Worm (Caenorhabditis elegans): ENCODE results near the gene ech-8.
A peak's percentile ranks its signal among the peaks of the same experiment; 100 is the strongest.

Gene ech-8

ce11 chrIV:10245666-10246210 lies 6.8 kb upstream of the ech-8 start, which contains the start of gene F01G10.10:
F01G10.10 (plus strand) TSS chrIV:10246160.
- TF ChIP-seq pag-3 (tag; optimal IDR thresholded peaks at IDR 0.05; ENCODE audit: borderline replicate concordance) (no peak), hlh-15 (tag; optimal IDR thresholded peaks at IDR 0.05) (no peak), zip-5 (tag; optimal IDR thresholded peaks at IDR 0.05) (no peak), ceh-19 (GFP tag; optimal IDR thresholded peaks at IDR 0.05) (no peak), ceh-31 (tag; optimal IDR thresholded peaks at IDR 0.05) (no peak), pha-4 (tag; optimal IDR thresholded peaks at IDR 0.05) (no peak), mec-3 (tag; optimal IDR thresholded peaks at IDR 0.05; ENCODE audit: borderline replicate concordance) (no peak), pat-9 (tag; optimal IDR thresholded peaks at IDR 0.05) (no peak), pha-2 (tag; optimal IDR thresholded peaks at IDR 0.05) (no peak), Y22D7AL.16 (tag; optimal IDR thresholded peaks at IDR 0.05) (no peak), fax-1 (tag; optimal IDR thresholded peaks at IDR 0.05) (no peak), elt-2 (tag; optimal IDR thresholded peaks at IDR 0.05) (no peak)

ce11 chrIV:10243276-10243675 lies 4.3 kb upstream of the ech-8 start, which contains the start of gene tkt-1:
tkt-1 (plus strand) TSS chrIV:10243612.
- no peak for TF ChIP-seq syd-9 (tag; optimal IDR thresholded peaks at IDR 0.05)
- TF ChIP-seq elt-2 (tag; optimal IDR thresholded peaks at IDR 0.05), result peak; percentile 91

- TF ChIP-seq madf-2 (tag; optimal IDR thresholded peaks at IDR 0.05) (no peak), elt-2 (tag; optimal IDR thresholded peaks at IDR 0.05) (no peak), mec-3 (tag; optimal IDR thresholded peaks at IDR 0.05; ENCODE audit: borderline replicate concordance) (no peak), ceh-6 (GFP tag; optimal IDR thresholded peaks at IDR 0.05) (no peak), sox-2 (GFP tag; IDR thresholded peaks at IDR 0.05) (no peak), dmd-4 (tag; optimal IDR thresholded peaks at IDR 0.05; ENCODE audit: borderline replicate concordance) (no peak), Y22D7AL.16 (tag; optimal IDR thresholded peaks at IDR 0.05) (no peak), ceh-34 (tag; optimal IDR thresholded peaks at IDR 0.05) (no peak), unc-86 (tag; optimal IDR thresholded peaks at IDR 0.05) (no peak), sdc-2 (tag; optimal IDR thresholded peaks at IDR 0.05) (no peak), fkh-10 (GFP tag; optimal IDR thresholded peaks at IDR 0.05) (no peak), syd-9 (tag; optimal IDR thresholded peaks at IDR 0.05) (no peak), ceh-48 (tag; optimal IDR thresholded peaks at IDR 0.05) (no peak), dve-1 (tag; optimal IDR thresholded peaks at IDR 0.05) (no peak), che-1 (tag; optimal IDR thresholded peaks at IDR 0.05) (no peak), ceh-18 (tag; optimal IDR thresholded peaks at IDR 0.05) (no peak), ets-4 (tag; optimal IDR thresholded peaks at IDR 0.05) (no peak)
These were observed 3.6 kb upstream of the ech-8 start for ce11 chrIV:10242458-10243123.

ce11 chrIV:10241659-10242058 lies 2.7 kb upstream of the ech-8 start, which contains the start of gene lipl-7:
lipl-7 (minus strand) TSS chrIV:10241823.
- TF ChIP-seq hlh-13 (GFP tag; optimal IDR thresholded peaks at IDR 0.05), result no peak
- TF ChIP-seq pqm-1 (tag; optimal IDR thresholded peaks at IDR 0.05), result no peak
- TF ChIP-seq pha-2 (tag; optimal IDR thresholded peaks at IDR 0.05), result no peak
- no peak for TF ChIP-seq rnt-1 (tag; optimal IDR thresholded peaks at IDR 0.05)
- no peak for TF ChIP-seq ceh-18 (tag; optimal IDR thresholded peaks at IDR 0.05)
- no peak for TF ChIP-seq ceh-48 (tag; optimal IDR thresholded peaks at IDR 0.05)
- no peak for TF ChIP-seq hlh-15 (tag; optimal IDR thresholded peaks at IDR 0.05)

ce11 chrIV:10236106-10236505 lies 2.9 kb downstream of the ech-8 start:
- TF ChIP-seq K09A11.1 (tag; optimal IDR thresholded peaks at IDR 0.05; ENCODE audit: insufficient read depth) (no peak), pha-4 (tag; optimal IDR thresholded peaks at IDR 0.05) (no peak)
